Worm (Caenorhabditis elegans): Measurements from ENCODE around the gene npp-22.

The npp-22 gene

DNA sequence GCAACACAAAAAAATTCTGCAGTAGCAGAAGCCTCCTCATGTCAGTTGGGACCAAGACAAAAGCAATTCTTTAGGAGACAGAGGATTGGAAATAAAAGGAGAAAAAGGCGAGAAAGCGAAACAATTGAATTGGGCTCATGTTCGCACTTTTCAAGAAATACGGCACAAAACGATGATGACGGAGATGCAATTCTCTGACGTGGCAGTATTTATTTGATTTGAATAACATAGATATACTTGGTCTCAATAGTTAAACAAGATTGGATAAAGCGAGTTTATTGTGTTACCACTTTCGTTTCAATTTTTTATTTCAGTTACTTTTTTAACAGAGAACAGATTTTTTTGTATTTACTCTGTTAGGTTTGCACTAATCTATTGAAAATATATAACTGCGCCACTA is 35.8 kb downstream of the npp-22 start:
- TF ChIP-seq scrt-1 (GFP tag; IDR thresholded peaks at IDR 0.05): no peak
- TF ChIP-seq hmbx-1 (tag; optimal IDR thresholded peaks at IDR 0.05): no peak
- no peak for TF ChIP-seq ets-7 (tag; optimal IDR thresholded peaks at IDR 0.05)
- TF ChIP-seq aly-1 (tag; optimal IDR thresholded peaks at IDR 0.05): no peak

- no peak for TF ChIP-seq ceh-36 (tag; optimal IDR thresholded peaks at IDR 0.05)
- no peak for TF ChIP-seq hmbx-1 (tag; optimal IDR thresholded peaks at IDR 0.05)
- no peak for TF ChIP-seq hmg-4 (GFP tag; optimal IDR thresholded peaks at IDR 0.05)
- no peak for TF ChIP-seq sea-1 (GFP tag; conservative IDR thresholded peaks at IDR 0.05)
- TF ChIP-seq ceh-13 (GFP tag; optimal IDR thresholded peaks at IDR 0.05): no peak
- no peak for TF ChIP-seq tbx-11 (GFP tag; IDR thresholded peaks at IDR 0.05)
- TF ChIP-seq scrt-1 (GFP tag; IDR thresholded peaks at IDR 0.05): no peak
- TF ChIP-seq tbx-37 (GFP tag; conservative IDR thresholded peaks at IDR 0.05): no peak
- TF ChIP-seq flt-1 (GFP tag; IDR thresholded peaks at IDR 0.05): no peak
- TF ChIP-seq F13C5.2 (tag; optimal IDR thresholded peaks at IDR 0.05): no peak
- no peak for TF ChIP-seq tra-4 (tag; optimal IDR thresholded peaks at IDR 0.05)
Observed at ce11 chrV:11695597-11695996, 37.7 kb downstream of the npp-22 start, which contains the start of gene W05E10.5. TSS of gene W05E10.5 (minus strand) at chrV:11695697.

DNA sequence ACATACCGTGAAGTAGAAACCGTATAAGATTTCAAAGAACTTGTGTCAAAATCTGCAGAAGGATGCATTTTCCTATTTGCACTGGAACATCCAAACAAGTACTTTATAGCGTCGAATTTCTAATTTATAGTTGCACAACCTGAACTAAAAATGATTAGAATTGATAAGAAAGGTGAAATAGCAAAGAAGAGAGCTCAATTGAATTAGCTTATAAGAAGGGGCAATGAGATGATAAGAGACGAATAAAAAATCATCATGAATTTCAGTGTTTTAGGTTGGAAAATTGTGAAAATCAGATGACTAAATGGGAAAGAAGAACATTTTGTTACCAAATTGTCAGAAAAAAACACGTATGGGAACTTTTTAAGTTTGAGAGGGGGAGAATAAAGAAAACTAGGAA is 41.7 kb downstream of the npp-22 start, which contains the start of gene W05E10.1:
Gene W05E10.1 (minus strand): TSS at position 139 of the 400 bp plus-strand sequence.
- TF ChIP-seq B0310.2 (tag; optimal IDR thresholded peaks at IDR 0.05): no peak
- TF ChIP-seq hmbx-1 (tag; optimal IDR thresholded peaks at IDR 0.05): no peak
- no peak for TF ChIP-seq ceh-13 (GFP tag; optimal IDR thresholded peaks at IDR 0.05)
- TF ChIP-seq scrt-1 (GFP tag; IDR thresholded peaks at IDR 0.05): no peak
- TF ChIP-seq ceh-36 (tag; optimal IDR thresholded peaks at IDR 0.05): no peak

ce11 chrV:11686877-11687276 is 46.4 kb downstream of the npp-22 start, which contains the start of gene W05E10.2:
TSS of gene W05E10.2 (plus strand) at chrV:11687177.
- no peak for TF ChIP-seq sea-1 (GFP tag; conservative IDR thresholded peaks at IDR 0.05)
- TF ChIP-seq ets-7 (tag; optimal IDR thresholded peaks at IDR 0.05): no peak
- TF ChIP-seq scrt-1 (GFP tag; IDR thresholded peaks at IDR 0.05): no peak
- TF ChIP-seq ama-1 (optimal IDR thresholded peaks at IDR 0.05): no peak
- TF ChIP-seq hmbx-1 (tag; optimal IDR thresholded peaks at IDR 0.05): no peak
- no peak for TF ChIP-seq tbx-37 (GFP tag; conservative IDR thresholded peaks at IDR 0.05)
- TF ChIP-seq flt-1 (GFP tag; IDR thresholded peaks at IDR 0.05): no peak

- TF ChIP-seq pes-1 (GFP tag; IDR thresholded peaks at IDR 0.05): no peak
- no peak for TF ChIP-seq hnd-1 (tag; optimal IDR thresholded peaks at IDR 0.05)
- no peak for TF ChIP-seq ceh-13 (GFP tag; optimal IDR thresholded peaks at IDR 0.05)
- TF ChIP-seq aly-1 (tag; optimal IDR thresholded peaks at IDR 0.05): no peak
- TF ChIP-seq ceh-36 (tag; optimal IDR thresholded peaks at IDR 0.05): no peak
- TF ChIP-seq hmbx-1 (tag; optimal IDR thresholded peaks at IDR 0.05): no peak
- TF ChIP-seq F13C5.2 (tag; optimal IDR thresholded peaks at IDR 0.05): no peak
- TF ChIP-seq flt-1 (GFP tag; IDR thresholded peaks at IDR 0.05): no peak
- TF ChIP-seq ets-7 (tag; optimal IDR thresholded peaks at IDR 0.05): no peak
- no peak for TF ChIP-seq hmg-4 (GFP tag; optimal IDR thresholded peaks at IDR 0.05)
- no peak for TF ChIP-seq sea-1 (GFP tag; conservative IDR thresholded peaks at IDR 0.05)
- no peak for TF ChIP-seq B0310.2 (tag; optimal IDR thresholded peaks at IDR 0.05)
- TF ChIP-seq scrt-1 (GFP tag; IDR thresholded peaks at IDR 0.05): no peak
- TF ChIP-seq tbx-37 (GFP tag; conservative IDR thresholded peaks at IDR 0.05): no peak
- TF ChIP-seq ama-1 (optimal IDR thresholded peaks at IDR 0.05): no peak
- no peak for TF ChIP-seq tra-4 (tag; optimal IDR thresholded peaks at IDR 0.05)
- TF ChIP-seq tbx-11 (GFP tag; IDR thresholded peaks at IDR 0.05): no peak
Observed at ce11 chrV:11682858-11683257, 50.4 kb downstream of the npp-22 start.

Measured in whole organism, early embryonic.